Fruit fly (Drosophila melanogaster) whole organism, embryonic: ENCODE data around the gene rec.
A peak's percentile ranks its signal among the peaks of the same experiment; 100 is the strongest.

Experiments used
- Atf6 ChIP-seq: fragments of 200-800 bp; sonication (Bioruptor generic); IDR thresholded peaks from 2 replicates; pipeline ENCODE4 v1.3.6; 2022; ENCODE audit warnings: missing biosample characterization, missing genetic modification characterization
- CG10267 ChIP-seq: fragments of 200-800 bp; sonication (Bioruptor generic); optimal IDR thresholded peaks from 2 replicates; lab custom pipeline; 2018; ENCODE audit warnings: missing biosample characterization, mild to moderate bottlenecking, missing genetic modification characterization, moderate library complexity
- CG10366 ChIP-seq: fragments of 200-800 bp; sonication (Bioruptor generic); IDR thresholded peaks from 2 replicates; pipeline ENCODE4 v1.3.6; 2022; ENCODE audit warnings: missing biosample characterization, missing genetic modification characterization
- CG11504 ChIP-seq: fragments of 200-800 bp; sonication (Bioruptor generic); optimal IDR thresholded peaks from 3 replicates; lab custom pipeline; 2019; ENCODE audit warnings: missing biosample characterization, mild to moderate bottlenecking, missing genetic modification characterization, moderate library complexity
- CG13424 ChIP-seq: fragments of 200-800 bp; sonication (Bioruptor generic); optimal IDR thresholded peaks from 2 replicates; lab custom pipeline; 2019; ENCODE audit warnings: missing biosample characterization, mild to moderate bottlenecking, missing genetic modification characterization, moderate library complexity
- CG13775 ChIP-seq: fragments of 200-800 bp; sonication (Bioruptor generic); optimal IDR thresholded peaks from 3 replicates; lab custom pipeline; 2017; ENCODE audit warnings: missing biosample characterization, mild to moderate bottlenecking, missing genetic modification characterization
- CG13894 ChIP-seq: fragments of 200-800 bp; sonication (Bioruptor generic); optimal IDR thresholded peaks from 3 replicates; lab custom pipeline; 2018; ENCODE audit warnings: missing biosample characterization, mild to moderate bottlenecking, missing genetic modification characterization, moderate library complexity
- CG15011 ChIP-seq: fragments of 200-800 bp; sonication (Bioruptor generic); optimal IDR thresholded peaks from 3 replicates; lab custom pipeline; 2018; ENCODE audit warnings: missing biosample characterization, mild to moderate bottlenecking, missing genetic modification characterization
- CG1602 ChIP-seq: fragments of 200-800 bp; sonication (Bioruptor generic); optimal IDR thresholded peaks from 3 replicates; lab custom pipeline; 2016; ENCODE audit warnings: missing biosample characterization, missing genetic modification characterization
- CG1603 ChIP-seq: fragments of 200-800 bp; sonication (Bioruptor generic); optimal IDR thresholded peaks from 2 replicates; lab custom pipeline; 2019; ENCODE audit warnings: missing biosample characterization, mild to moderate bottlenecking, missing genetic modification characterization, moderate library complexity
- CG16815 ChIP-seq: fragments of 200-800 bp; sonication (Bioruptor generic); optimal IDR thresholded peaks from 3 replicates; lab custom pipeline; 2017; ENCODE audit warnings: missing biosample characterization, mild to moderate bottlenecking, missing genetic modification characterization
- CG18476 ChIP-seq: fragments of 200-800 bp; sonication (Bioruptor generic); optimal IDR thresholded peaks from 2 replicates; lab custom pipeline; 2016; ENCODE audit warnings: missing biosample characterization, mild to moderate bottlenecking, missing genetic modification characterization
- CG18764 ChIP-seq: fragments of 200-800 bp; sonication (Bioruptor generic); optimal IDR thresholded peaks from 3 replicates; lab custom pipeline; 2016; ENCODE audit warnings: missing biosample characterization, missing genetic modification characterization
- CG2875 ChIP-seq: fragments of 200-800 bp; sonication (Bioruptor generic); optimal IDR thresholded peaks from 2 replicates; lab custom pipeline; 2017; ENCODE audit warnings: missing biosample characterization, mild to moderate bottlenecking, missing genetic modification characterization, missing genetic modification reagents
- CG4404 ChIP-seq: fragments of 200-800 bp; sonication (Bioruptor generic); IDR thresholded peaks from 2 replicates; pipeline ENCODE4 v1.3.6; 2022; ENCODE audit warnings: missing biosample characterization, missing genetic modification characterization
- CG6175 ChIP-seq: fragments of 200-800 bp; sonication (Bioruptor generic); IDR thresholded peaks from 3 replicates; pipeline ENCODE4 v1.3.6; 2022; ENCODE audit warnings: missing biosample characterization, missing genetic modification characterization
- CG6689 ChIP-seq: fragments of 200-800 bp; sonication (Bioruptor generic); IDR thresholded peaks from 2 replicates; pipeline ENCODE4 v1.3.6; 2022; ENCODE audit warnings: missing biosample characterization, missing genetic modification characterization
- CG6765 ChIP-seq: fragments of 200-800 bp; sonication (Bioruptor generic); optimal IDR thresholded peaks from 3 replicates; lab custom pipeline; 2017; ENCODE audit warnings: missing biosample characterization, mild to moderate bottlenecking, missing genetic modification characterization
- CG6813 ChIP-seq: fragments of 200-800 bp; sonication (Bioruptor generic); optimal IDR thresholded peaks from 2 replicates; lab custom pipeline; 2017; ENCODE audit warnings: missing biosample characterization, missing genetic modification characterization, mild to moderate bottlenecking, moderate library complexity, missing genetic modification reagents
- CG7556 ChIP-seq: fragments of 200-800 bp; sonication (Bioruptor generic); optimal IDR thresholded peaks from 2 replicates; lab custom pipeline; 2017; ENCODE audit warnings: missing biosample characterization, mild to moderate bottlenecking, missing genetic modification characterization
- Doc3 ChIP-seq: fragments of 200-800 bp; sonication (Bioruptor generic); IDR thresholded peaks from 3 replicates; pipeline ENCODE4 v1.3.6; 2022; ENCODE audit warnings: missing biosample characterization, missing genetic modification characterization; ENCODE audit not compliant: partially characterized antibody
- E2f2 ChIP-seq: fragments of 200-800 bp; sonication (Bioruptor generic); IDR thresholded peaks from 2 replicates; pipeline ENCODE4 v1.3.6; 2022; ENCODE audit warnings: missing biosample characterization, missing genetic modification characterization
- GATAe ChIP-seq: fragments of 200-800 bp; sonication (Bioruptor generic); conservative IDR thresholded peaks from 2 replicates; pipeline ENCODE4 v1.3.6; 2022; ENCODE audit warnings: missing biosample characterization, missing genetic modification characterization
- HHEX ChIP-seq: fragments of 200-800 bp; sonication (Bioruptor generic); optimal IDR thresholded peaks from 3 replicates; lab custom pipeline; 2017; ENCODE audit warnings: missing biosample characterization, mild to moderate bottlenecking, missing genetic modification characterization, missing genetic modification reagents
- HLH54F ChIP-seq: fragments of 200-800 bp; sonication (Bioruptor generic); optimal IDR thresholded peaks from 3 replicates; lab custom pipeline; 2016; ENCODE audit warnings: missing biosample characterization, missing genetic modification characterization
- Hsf ChIP-seq: fragments of 200-800 bp; sonication (Bioruptor generic); optimal IDR thresholded peaks from 3 replicates; lab custom pipeline; 2016; ENCODE audit warnings: missing biosample characterization, missing genetic modification characterization
- Jarid2 ChIP-seq: fragments of 200-800 bp; sonication (Bioruptor generic); optimal IDR thresholded peaks from 3 replicates; lab custom pipeline; 2017; ENCODE audit warnings: mild to moderate bottlenecking, missing biosample characterization, missing genetic modification reagents, missing genetic modification characterization
- Med ChIP-seq: fragments of 200-800 bp; sonication (Bioruptor generic); peaks from one replicate; lab custom pipeline; 2016; ENCODE audit warnings: missing biosample characterization, missing genetic modification characterization, mild to moderate bottlenecking, inconsistent platforms, moderate library complexity
- NFAT ChIP-seq: fragments of 200-800 bp; sonication (Bioruptor generic); IDR thresholded peaks from 2 replicates; pipeline ENCODE4 v1.3.6; 2022; ENCODE audit warnings: missing biosample characterization, missing genetic modification characterization
- Spps ChIP-seq: fragments of 200-800 bp; sonication (Bioruptor generic); optimal IDR thresholded peaks from 2 replicates; lab custom pipeline; 2018; ENCODE audit warnings: missing biosample characterization, mild to moderate bottlenecking, missing genetic modification characterization
- Xbp1 ChIP-seq: fragments of 200-800 bp; sonication (Bioruptor generic); optimal IDR thresholded peaks from 3 replicates; lab custom pipeline; 2016; ENCODE audit warnings: missing biosample characterization, mild to moderate bottlenecking, missing genetic modification characterization
- ash1 ChIP-seq: fragments of 200-800 bp; sonication (Bioruptor generic); optimal IDR thresholded peaks from 2 replicates; lab custom pipeline; 2018; ENCODE audit warnings: missing biosample characterization, mild to moderate bottlenecking, missing genetic modification characterization
- cad ChIP-seq: fragments of >200 bp; optimal IDR thresholded peaks from 2 replicates; lab custom pipeline; 2017; ENCODE audit warnings: missing biosample characterization, missing genetic modification characterization
- caup ChIP-seq: fragments of 200-800 bp; sonication (Bioruptor generic); optimal IDR thresholded peaks from 3 replicates; lab custom pipeline; 2017; ENCODE audit warnings: missing biosample characterization, mild to moderate bottlenecking, missing genetic modification characterization, moderate library complexity; ENCODE audit not compliant: severe bottlenecking
- corto ChIP-seq: fragments of 200-800 bp; sonication (Bioruptor generic); optimal IDR thresholded peaks from 2 replicates; lab custom pipeline; 2016; ENCODE audit warnings: missing biosample characterization, mild to moderate bottlenecking, missing genetic modification characterization, moderate library complexity
- da ChIP-seq: fragments of 200-800 bp; sonication (Bioruptor generic); optimal IDR thresholded peaks from 2 replicates; lab custom pipeline; 2016; ENCODE audit warnings: missing biosample characterization, missing genetic modification characterization
- emc ChIP-seq: fragments of 200-800 bp; sonication (Bioruptor generic); optimal IDR thresholded peaks from 2 replicates; lab custom pipeline; 2016; ENCODE audit warnings: missing biosample characterization, missing genetic modification characterization
- ems ChIP-seq: fragments of 200-800 bp; sonication (Bioruptor generic); optimal IDR thresholded peaks from 3 replicates; lab custom pipeline; 2016; ENCODE audit warnings: missing biosample characterization, missing genetic modification characterization
- fu2 ChIP-seq: fragments of 200-800 bp; sonication (Bioruptor generic); optimal IDR thresholded peaks from 2 replicates; lab custom pipeline; 2016; ENCODE audit warnings: missing biosample characterization, missing genetic modification characterization
- gcm ChIP-seq: fragments of 200-800 bp; sonication (Bioruptor generic); optimal IDR thresholded peaks from 2 replicates; lab custom pipeline; 2019; ENCODE audit warnings: missing biosample characterization, mild to moderate bottlenecking, missing genetic modification characterization, moderate library complexity
- hb ChIP-seq: fragments of 200-800 bp; sonication (Bioruptor generic); IDR thresholded peaks from 3 replicates; pipeline ENCODE4 v1.3.6; 2022; ENCODE audit warnings: missing biosample characterization, missing genetic modification characterization; ENCODE audit not compliant: partially characterized antibody
- her ChIP-seq: fragments of 200-800 bp; sonication (Bioruptor generic); optimal IDR thresholded peaks from 2 replicates; lab custom pipeline; 2016; ENCODE audit warnings: missing biosample characterization, missing genetic modification characterization
- insv ChIP-seq, 2 experiments: fragments of 200-800 bp; sonication (Bioruptor generic); optimal IDR thresholded peaks; 3 replicates each; lab custom pipeline; 2016 to 2018; ENCODE audit warnings: missing biosample characterization in 2 of 2, missing genetic modification characterization in 2 of 2
- luna ChIP-seq: fragments of 200-800 bp; sonication (Bioruptor generic); optimal IDR thresholded peaks from 2 replicates; lab custom pipeline; 2016; ENCODE audit warnings: missing biosample characterization, missing genetic modification characterization
- nmo ChIP-seq: fragments of 200-800 bp; sonication (Bioruptor generic); optimal IDR thresholded peaks from 2 replicates; lab custom pipeline; 2018; ENCODE audit warnings: missing biosample characterization, mild to moderate bottlenecking, missing genetic modification characterization, moderate library complexity
- org-1 ChIP-seq: fragments of 200-800 bp; sonication (Bioruptor generic); optimal IDR thresholded peaks from 2 replicates; lab custom pipeline; 2017; ENCODE audit warnings: missing biosample characterization, missing genetic modification characterization
- sc ChIP-seq, 3 experiments: fragments of >200 bp in 2 of 3; fragments of 200-800 bp in 1 of 3; sonication (Bioruptor generic) in 1 of 3; optimal IDR thresholded peaks; 2 replicates in 2 of 3; 3 replicates in 1 of 3; lab custom pipeline; 2017; ENCODE audit warnings: mild to moderate bottlenecking in 1 of 3, missing biosample characterization in 1 of 3, missing genetic modification characterization in 1 of 3, missing genetic modification reagents in 1 of 3
- sisA ChIP-seq: fragments of 200-800 bp; sonication (Bioruptor generic); IDR thresholded peaks from 2 replicates; pipeline ENCODE4 v1.3.6; 2022; ENCODE audit warnings: missing biosample characterization, missing genetic modification characterization
- so ChIP-seq: fragments of 200-800 bp; sonication (Bioruptor generic); IDR thresholded peaks from 3 replicates; pipeline ENCODE4 v1.3.6; 2022; ENCODE audit warnings: missing biosample characterization, missing genetic modification characterization

The rec gene

DNA sequence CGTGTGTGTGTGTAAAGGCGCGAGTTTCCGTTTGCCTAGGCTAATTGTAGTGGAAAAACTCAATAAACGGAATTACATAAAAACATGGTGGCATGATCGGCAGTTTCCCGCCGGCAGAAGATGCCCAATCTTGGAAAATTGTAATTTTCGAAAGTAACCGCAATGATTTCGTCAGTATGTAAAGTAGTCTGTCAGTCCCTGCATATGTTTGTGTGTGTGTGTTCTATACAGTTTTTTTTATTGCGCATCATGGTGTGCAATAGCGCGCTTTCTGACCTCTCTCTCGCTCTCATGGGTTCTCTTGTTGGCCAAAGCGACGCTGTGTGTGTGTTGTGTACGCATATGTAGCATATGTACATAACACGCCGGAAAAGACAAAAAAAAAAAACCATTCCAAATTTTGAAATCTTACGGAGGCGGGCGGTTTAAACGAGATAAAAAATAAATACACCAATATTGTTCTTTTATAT is 38.1 kb downstream of the rec start (continued):
- peak; percentile 12 for TF ChIP-seq emc
- TF ChIP-seq gcm (GFP tag; lab: Kevin White, UChicago), result no peak
- no peak for TF ChIP-seq hb (GFP tag; lab: Robert Waterston, UW)
- TF ChIP-seq CG4404, result no peak
- no peak for TF ChIP-seq Doc3 (GFP tag; lab: Robert Waterston, UW)
- peak; percentile 5 for TF ChIP-seq CG1602
- TF ChIP-seq NFAT, result peak; percentile 40; the same call in 1 of the 2 replicates
- TF ChIP-seq CG13775 (GFP tag; lab: Kevin White, UChicago), result peak; percentile 39
- TF ChIP-seq CG6813 (GFP tag; lab: Kevin White, UChicago), result no peak
- peak; percentile 45 for TF ChIP-seq caup
- no peak for TF ChIP-seq Atf6 (GFP tag; lab: Robert Waterston, UW)
- no peak for TF ChIP-seq CG10366 (GFP tag; lab: Robert Waterston, UW)
- TF ChIP-seq Hsf (GFP tag; lab: Kevin White, UChicago), result no peak
- no peak for TF ChIP-seq CG18476 (GFP tag; lab: Kevin White, UChicago)
- no peak for TF ChIP-seq org-1
- no peak for TF ChIP-seq sc (optimal IDR thresholded peaks at IDR 0.05; lab: Kevin White, UChicago)
- no peak for TF ChIP-seq sc (GFP tag; optimal IDR thresholded peaks at IDR 0.05; lab: Kevin White, UChicago)
- peak; percentile 22 for TF ChIP-seq da (GFP tag; lab: Kevin White, UChicago)
- no peak for TF ChIP-seq CG1603 (tag; lab: Kevin White, UChicago)
- TF ChIP-seq nmo (GFP tag; lab: Kevin White, UChicago), result no peak
- peak; percentile 37 for TF ChIP-seq HLH54F (GFP tag; lab: Kevin White, UChicago)
- peak; percentile 17; the same call in 1 of the 2 replicates for TF ChIP-seq CG6689 (GFP tag; lab: Robert Waterston, UW)
- 0 out of 2 replicates have a peak, but pooled peaks have one; percentile 28 for TF ChIP-seq E2f2
- peak; percentile 30 for TF ChIP-seq CG18764 (GFP tag; lab: Kevin White, UChicago)
- TF ChIP-seq CG7556 (GFP tag; lab: Kevin White, UChicago), result no peak
- TF ChIP-seq GATAe, result no peak
- no peak for TF ChIP-seq CG6765 (GFP tag; lab: Kevin White, UChicago)
- TF ChIP-seq CG13424 (tag; lab: Kevin White, UChicago), result peak; percentile 14
- peak; percentile 32 for TF ChIP-seq her (GFP tag; lab: Kevin White, UChicago)
- peak; percentile 23 for TF ChIP-seq CG15011 (GFP tag; lab: Kevin White, UChicago)
- no peak for TF ChIP-seq luna (GFP tag; lab: Kevin White, UChicago)
- TF ChIP-seq ash1 (GFP tag; lab: Kevin White, UChicago), result no peak
- TF ChIP-seq Spps (tag; lab: Kevin White, UChicago), result no peak
- TF ChIP-seq so (GFP tag; lab: Robert Waterston, UW), result no peak
- TF ChIP-seq HHEX, result peak; percentile 49
- TF ChIP-seq ems (GFP tag; lab: Kevin White, UChicago), result peak; percentile 29
- no peak for TF ChIP-seq CG2875 (GFP tag; lab: Kevin White, UChicago)
- no peak for TF ChIP-seq CG16815 (GFP tag; lab: Kevin White, UChicago)
- TF ChIP-seq insv (GFP tag; optimal IDR thresholded peaks at IDR 0.05; lab: Kevin White, UChicago), result peak in 1 of 2 experiments; percentile 10
- TF ChIP-seq Xbp1 (GFP tag; lab: Kevin White, UChicago), result no peak
- peak; percentile 86 for TF ChIP-seq Med
- no peak for TF ChIP-seq CG10267
- TF ChIP-seq sisA (GFP tag; lab: Robert Waterston, UW), result no peak
- TF ChIP-seq Jarid2 (GFP tag; lab: Kevin White, UChicago), result no peak
- TF ChIP-seq corto, result no peak
- TF ChIP-seq fu2 (GFP tag; lab: Kevin White, UChicago), result no peak
- no peak for TF ChIP-seq CG6175 (GFP tag; lab: Robert Waterston, UW)
- TF ChIP-seq cad (GFP tag; lab: Kevin White, UChicago), result peak; percentile 76
- no peak for TF ChIP-seq CG11504 (tag; lab: Kevin White, UChicago)
- TF ChIP-seq CG13894 (tag; lab: Kevin White, UChicago), result peak; percentile 29
